Fruit fly (Drosophila melanogaster) whole organism, prepupa: ENCODE measurements around the gene CG4789.

Source experiments
- Hr4 ChIP-seq: fragments of 200-800 bp; sonication (Bioruptor generic); optimal IDR thresholded peaks from 3 replicates; lab custom pipeline; 2016; ENCODE audit warnings: missing biosample characterization, missing genetic modification characterization
- esn ChIP-seq: fragments of 200-800 bp; sonication (Bioruptor generic); optimal IDR thresholded peaks from 2 replicates; lab custom pipeline; 2016; ENCODE audit warnings: missing biosample characterization, mild to moderate bottlenecking, missing genetic modification characterization, moderate library complexity
- topi ChIP-seq: fragments of 200-800 bp; sonication (Bioruptor generic); optimal IDR thresholded peaks from 3 replicates; lab custom pipeline; 2016; ENCODE audit warnings: missing biosample characterization, missing genetic modification characterization

DNA sequence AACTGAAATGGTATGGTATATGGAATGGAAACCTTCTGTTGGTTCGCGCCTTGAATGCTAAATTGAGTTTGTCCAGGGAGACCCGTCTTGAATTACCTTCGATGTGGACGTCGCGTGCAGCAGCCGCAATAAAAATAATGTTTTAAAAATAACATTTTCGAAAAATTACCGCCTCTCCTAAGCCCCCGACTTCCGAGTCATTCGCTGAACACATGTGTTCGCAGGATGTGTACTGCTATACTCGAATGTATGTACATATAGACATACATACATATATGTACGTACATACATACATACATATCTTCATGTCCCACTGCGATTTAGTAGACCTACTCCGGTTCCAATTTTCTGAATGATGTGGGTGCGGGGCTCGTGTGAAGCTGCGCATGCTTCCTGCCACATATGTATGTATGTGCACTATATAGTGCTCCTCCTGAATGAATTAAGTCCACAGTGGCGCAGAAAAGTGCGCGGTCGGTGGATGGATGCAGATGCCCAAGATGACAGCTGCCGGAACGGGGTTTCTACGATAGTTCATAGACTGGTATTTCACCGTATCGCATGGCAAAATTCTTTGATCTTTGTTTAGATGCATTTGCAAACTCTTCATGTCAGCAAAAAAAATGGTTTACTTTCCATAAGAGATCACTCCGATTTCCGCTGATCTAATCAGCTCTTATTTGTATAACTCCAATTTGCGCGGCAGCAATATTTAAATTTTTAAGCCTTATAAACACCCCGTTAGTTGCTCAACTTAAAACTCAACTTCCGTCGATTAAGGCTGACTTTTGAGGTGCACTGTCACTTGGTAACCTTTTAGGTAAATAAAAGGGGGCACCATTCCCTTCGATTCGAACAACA lies 26.3 kb upstream of the CG4789 start:
- no peak for TF ChIP-seq esn
- TF ChIP-seq topi (GFP tag; lab: Kevin White, UChicago), result no peak
- no peak for TF ChIP-seq Hr4
